Fruit fly (Drosophila melanogaster) whole organism, wandering third instar larva: Measurements from ENCODE around the gene CG10550.

Source experiments
- Abd-B ChIP-seq: fragments of >200 bp; optimal IDR thresholded peaks from 2 replicates; lab custom pipeline; 2017; ENCODE audit warnings: missing biosample characterization, missing genetic modification characterization
- Dif ChIP-seq: fragments of 200-275, 200-300 bp; sonication (Bioruptor generic); optimal IDR thresholded peaks from 2 replicates; lab custom pipeline; 2018; ENCODE audit warnings: missing biosample characterization, missing genetic modification characterization; ENCODE audit not compliant: partially characterized antibody
- Hr78 ChIP-seq: fragments of >200 bp; optimal IDR thresholded peaks from 2 replicates; lab custom pipeline; 2017; ENCODE audit warnings: missing biosample characterization, missing genetic modification characterization
- Hr83 ChIP-seq: fragments of 200-300 bp; sonication (Bioruptor generic); optimal IDR thresholded peaks from 2 replicates; lab custom pipeline; 2016; ENCODE audit warnings: missing biosample characterization, mild to moderate bottlenecking, missing genetic modification characterization, moderate library complexity; ENCODE audit not compliant: poor library complexity, severe bottlenecking
- Vsx2 ChIP-seq: fragments of 200-300, 225-300 bp; sonication (Bioruptor generic); optimal IDR thresholded peaks from 2 replicates; lab custom pipeline; 2018; ENCODE audit warnings: missing biosample characterization, missing genetic modification characterization; ENCODE audit not compliant: partially characterized antibody
- brk ChIP-seq: fragments of 200-800 bp; sonication (Bioruptor generic); optimal IDR thresholded peaks from 2 replicates; lab custom pipeline; 2016; ENCODE audit warnings: missing biosample characterization, mild to moderate bottlenecking, missing genetic modification characterization
- dl ChIP-seq, 2 experiments: fragments of 175-275, 200-275 bp in 1 of 2; fragments of 200-275 bp in 1 of 2; sonication (Bioruptor generic); optimal IDR thresholded peaks; lab custom pipeline; 2018; ENCODE audit warnings: mild to moderate bottlenecking in 2 of 2, missing biosample characterization in 2 of 2, missing genetic modification characterization in 2 of 2, moderate library complexity in 2 of 2; ENCODE audit not compliant: partially characterized antibody in 2 of 2, insufficient read depth in 1 of 2
- dsf ChIP-seq: sonication (Bioruptor generic); optimal IDR thresholded peaks from 2 replicates; lab custom pipeline; 2016; ENCODE audit warnings: missing biosample characterization, missing genetic modification characterization, borderline replicate concordance
- jim ChIP-seq: fragments of 175-275, 200-325 bp; sonication (Bioruptor generic); optimal IDR thresholded peaks from 2 replicates; lab custom pipeline; 2016; ENCODE audit warnings: missing biosample characterization, mild to moderate bottlenecking, missing genetic modification characterization
- lola ChIP-seq: fragments of >200 bp; optimal IDR thresholded peaks from 2 replicates; lab custom pipeline; 2017; ENCODE audit warnings: missing biosample characterization, missing genetic modification characterization
- pan ChIP-seq: fragments of >200 bp; optimal IDR thresholded peaks from 2 replicates; lab custom pipeline; 2017
- psq ChIP-seq: fragments of 200-800 bp; sonication (Bioruptor generic); optimal IDR thresholded peaks from 3 replicates; lab custom pipeline; 2017; ENCODE audit warnings: missing biosample characterization, mild to moderate bottlenecking, missing genetic modification characterization, moderate library complexity
- usp ChIP-seq: fragments of >200 bp; optimal IDR thresholded peaks from 2 replicates; lab custom pipeline; 2017; ENCODE audit warnings: missing biosample characterization, missing genetic modification characterization

dm6 chr3R:25310843-25311242 lies 2.7 kb upstream of the CG10550 start, which contains the start of gene CG31099:
- no peak for TF ChIP-seq Dif (GFP tag; lab: Kevin White, UChicago)
- TF ChIP-seq Hr83 (GFP tag; lab: Kevin White, UChicago), result no peak
- no peak for TF ChIP-seq brk (GFP tag; lab: Kevin White, UChicago)
- TF ChIP-seq usp (GFP tag; lab: Kevin White, UChicago), result no peak
- TF ChIP-seq dl (GFP tag; optimal IDR thresholded peaks at IDR 0.05; lab: Kevin White, UChicago; ENCODE audit: insufficient read depth in 1 of 2, partially characterized antibody in 2 of 2), result no peak
- no peak for TF ChIP-seq Vsx2 (GFP tag; lab: Kevin White, UChicago)
- no peak for TF ChIP-seq Hr78
- TF ChIP-seq Abd-B, result no peak
- TF ChIP-seq lola, result no peak
- TF ChIP-seq psq, result no peak
- no peak for TF ChIP-seq jim (GFP tag; lab: Kevin White, UChicago)
- TF ChIP-seq pan (lab: Kevin White, UChicago), result no peak
- TF ChIP-seq dsf (GFP tag; lab: Kevin White, UChicago), result no peak
